Fruit fly (Drosophila melanogaster): Measurements from ENCODE around the gene meng.

Gene meng

dm6 chr2L:6700742-6701141 is 41.6 kb upstream of the meng start (continued):
- TF ChIP-seq CG18599 (GFP tag; optimal IDR thresholded peaks at IDR 0.05) (no peak), B-H2 (GFP tag; optimal IDR thresholded peaks at IDR 0.05) (no peak), CG18262 (tag; optimal IDR thresholded peaks at IDR 0.05) (peak; percentile 43), wek (GFP tag; optimal IDR thresholded peaks at IDR 0.05) (peak; percentile 56), C15 (GFP tag; IDR thresholded peaks at IDR 0.05) (no peak), CG31365 (tag; optimal IDR thresholded peaks at IDR 0.05) (no peak), CG2678 (tag; optimal IDR thresholded peaks at IDR 0.05) (peak; percentile 33), repo (GFP tag; optimal IDR thresholded peaks at IDR 0.05) (no peak), CG12391 (tag; optimal IDR thresholded peaks at IDR 0.05) (peak; percentile 8), Chrac-16 (GFP tag; optimal IDR thresholded peaks at IDR 0.05) (no peak), CG15073 (GFP tag; optimal IDR thresholded peaks at IDR 0.05) (no peak), lilli (GFP tag; optimal IDR thresholded peaks at IDR 0.05) (no peak), CG12104 (GFP tag; optimal IDR thresholded peaks at IDR 0.05) (no peak), CG7786 (GFP tag; optimal IDR thresholded peaks at IDR 0.05) (no peak), trem (tag; optimal IDR thresholded peaks at IDR 0.05) (peak; percentile 5), Dfd (GFP tag; optimal IDR thresholded peaks at IDR 0.05) (no peak), CG18476 (GFP tag; optimal IDR thresholded peaks at IDR 0.05) (no peak), Six4 (GFP tag; optimal IDR thresholded peaks at IDR 0.05) (no peak), gem (tag; optimal IDR thresholded peaks at IDR 0.05) (peak; percentile 55), Nf-YB (GFP tag; optimal IDR thresholded peaks at IDR 0.05) (peak; percentile 37), eyg (GFP tag; optimal IDR thresholded peaks at IDR 0.05) (no peak), ro (GFP tag; IDR thresholded peaks at IDR 0.05) (no peak), CG11695 (GFP tag; IDR thresholded peaks at IDR 0.05) (no peak), sd (tag; optimal IDR thresholded peaks at IDR 0.05) (no peak), Gsc (GFP tag; IDR thresholded peaks at IDR 0.05) (no peak), Hr39 (optimal IDR thresholded peaks at IDR 0.05) (no peak), CG30403 (GFP tag; optimal IDR thresholded peaks at IDR 0.05) (no peak), CG18011 (GFP tag; optimal IDR thresholded peaks at IDR 0.05) (no peak), CG2875 (GFP tag; optimal IDR thresholded peaks at IDR 0.05) (peak; percentile 53), Atf-2 (GFP tag; optimal IDR thresholded peaks at IDR 0.05) (no peak), caup (GFP tag; optimal IDR thresholded peaks at IDR 0.05; ENCODE audit: severe bottlenecking) (no peak), exex (tag; optimal IDR thresholded peaks at IDR 0.05) (no peak), Asciz (GFP tag; optimal IDR thresholded peaks at IDR 0.05) (peak; percentile 36), Oaz (GFP tag; IDR thresholded peaks at IDR 0.05) (no peak), CG9609 (GFP tag; optimal IDR thresholded peaks at IDR 0.05) (no peak), Camta (GFP tag; optimal IDR thresholded peaks at IDR 0.05) (peak; percentile 30), corto (GFP tag; optimal IDR thresholded peaks at IDR 0.05) (no peak), CG32772 (GFP tag; IDR thresholded peaks at IDR 0.05) (no peak), inv (GFP tag; IDR thresholded peaks at IDR 0.05; ENCODE audit: partially characterized antibody) (no peak), sisA (GFP tag; IDR thresholded peaks at IDR 0.05) (no peak), lab (GFP tag; optimal IDR thresholded peaks at IDR 0.05) (peak; percentile 14), CG8944 (GFP tag; optimal IDR thresholded peaks at IDR 0.05) (no peak), ac (GFP tag; optimal IDR thresholded peaks at IDR 0.05) (peak; percentile 93), CG7556 (GFP tag; optimal IDR thresholded peaks at IDR 0.05) (peak; percentile 20), CG12236 (GFP tag; optimal IDR thresholded peaks at IDR 0.05) (peak; percentile 38), pita (GFP tag; optimal IDR thresholded peaks at IDR 0.05) (no peak), CG4360 (GFP tag; IDR thresholded peaks at IDR 0.05) (peak; percentile 45), CG11456 (GFP tag; IDR thresholded peaks at IDR 0.05) (no peak), CG6813 (GFP tag; optimal IDR thresholded peaks at IDR 0.05) (peak; percentile 82), crc (GFP tag; optimal IDR thresholded peaks at IDR 0.05) (no peak), Atf3 (GFP tag; optimal IDR thresholded peaks at IDR 0.05) (peak; percentile 34), Sin3A (optimal IDR thresholded peaks at IDR 0.05) (no peak)
